Fruit fly (Drosophila melanogaster) whole organism, prepupa: ENCODE results near the gene CG6094.

Experiments used
- CG10669 ChIP-seq: fragments of 200-800 bp; sonication (Bioruptor generic); optimal IDR thresholded peaks from 3 replicates; lab custom pipeline; 2018; ENCODE audit warnings: missing biosample characterization, mild to moderate bottlenecking, missing genetic modification characterization, moderate library complexity
- CG15336 ChIP-seq: fragments of 200-800 bp; sonication (Bioruptor generic); IDR thresholded peaks from 2 replicates; pipeline ENCODE4 v1.3.6; 2022; ENCODE audit warnings: missing biosample characterization, missing genetic modification characterization
- CG8632 ChIP-seq: fragments of 200-800 bp; sonication (Bioruptor generic); optimal IDR thresholded peaks from 3 replicates; lab custom pipeline; 2016; ENCODE audit warnings: missing biosample characterization, missing genetic modification characterization
- Eip78C ChIP-seq: fragments of 200-800 bp; sonication (Bioruptor generic); peaks from one replicate; lab custom pipeline; 2016; ENCODE audit warnings: missing biosample characterization, missing genetic modification characterization
- Hr4 ChIP-seq: fragments of 200-800 bp; sonication (Bioruptor generic); optimal IDR thresholded peaks from 3 replicates; lab custom pipeline; 2016; ENCODE audit warnings: missing biosample characterization, missing genetic modification characterization
- OdsH ChIP-seq: fragments of 200-800 bp; sonication (Bioruptor generic); optimal IDR thresholded peaks from 3 replicates; lab custom pipeline; 2016; ENCODE audit warnings: missing biosample characterization, missing genetic modification characterization
- dac ChIP-seq: fragments of 200-800 bp; sonication (Bioruptor generic); optimal IDR thresholded peaks from 2 replicates; lab custom pipeline; 2017; ENCODE audit warnings: missing biosample characterization, mild to moderate bottlenecking, missing genetic modification characterization
- dsx ChIP-seq: fragments of 200-800 bp; optimal IDR thresholded peaks from 3 replicates; lab custom pipeline; 2019; ENCODE audit warnings: missing biosample characterization, mild to moderate bottlenecking, missing genetic modification characterization, moderate library complexity; ENCODE audit not compliant: poor library complexity, severe bottlenecking
- pdm3 ChIP-seq: fragments of 200-800 bp; sonication (Bioruptor generic); optimal IDR thresholded peaks from 3 replicates; lab custom pipeline; 2016; ENCODE audit warnings: missing biosample characterization, missing genetic modification characterization

DNA sequence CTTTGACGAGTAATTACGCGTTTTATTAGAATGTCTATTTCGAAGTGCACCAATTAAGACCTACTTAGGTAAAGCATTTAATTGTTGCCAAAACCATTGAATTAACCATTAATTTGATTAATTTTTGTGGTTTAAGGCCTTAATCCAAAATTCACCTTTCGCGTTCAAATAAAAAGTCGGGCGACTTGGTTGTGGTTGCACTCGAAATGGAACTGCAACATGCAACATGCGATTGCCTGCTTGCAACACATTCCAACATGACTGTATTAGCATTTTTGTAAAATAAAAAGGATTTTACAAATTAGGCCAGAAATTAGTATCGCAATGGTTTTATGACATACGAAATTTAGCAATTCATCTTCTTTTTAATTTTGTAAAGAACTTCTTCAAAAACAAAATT lies 32.1 kb upstream of the CG6094 start:
- TF ChIP-seq pdm3 (no peak), CG10669 (no peak), dsx (GFP tag; lab: Kevin White, UChicago) (no peak), CG15336 (no peak), OdsH (GFP tag; lab: Kevin White, UChicago) (no peak), dac (GFP tag; lab: Kevin White, UChicago) (no peak), Eip78C (no peak), CG8632 (GFP tag; lab: Kevin White, UChicago) (no peak), Hr4 (no peak)
